Worm (Caenorhabditis elegans) whole organism, L1 larva: ENCODE data around the gene map-1.

Source experiments
- F16B12.6 ChIP-seq: fragments of 150-350 bp; optimal IDR thresholded peaks from 2 replicates; lab custom pipeline; 2014; ENCODE audit warnings: missing biosample characterization, missing genetic modification characterization
- Y116A8C.19 ChIP-seq: sonication (generic microtip); optimal IDR thresholded peaks from 2 replicates; lab custom pipeline; 2016; ENCODE audit warnings: missing compliant biosample characterization, missing genetic modification characterization, borderline replicate concordance
- alr-1 ChIP-seq: fragments of 200-800 bp; sonication (Bioruptor generic); optimal IDR thresholded peaks from 2 replicates; lab custom pipeline; 2018; ENCODE audit warnings: borderline replicate concordance, mild to moderate bottlenecking, missing genetic modification characterization, missing compliant biosample characterization
- aly-2 ChIP-seq: fragments of 150-350 bp; optimal IDR thresholded peaks from 2 replicates; lab custom pipeline; 2014; ENCODE audit warnings: missing biosample characterization, missing genetic modification characterization
- blmp-1 ChIP-seq: fragments of 150-350 bp; optimal IDR thresholded peaks from 2 replicates; lab custom pipeline; 2014; ENCODE audit warnings: missing biosample characterization, missing genetic modification characterization
- ceh-63 ChIP-seq: fragments of 200-800 bp; sonication (Bioruptor generic); optimal IDR thresholded peaks from 2 replicates; lab custom pipeline; 2018; ENCODE audit warnings: mild to moderate bottlenecking, missing genetic modification characterization, missing compliant biosample characterization
- ceh-90 ChIP-seq: sonication (generic microtip); optimal IDR thresholded peaks from 2 replicates; lab custom pipeline; 2016; ENCODE audit warnings: missing genetic modification characterization, missing compliant biosample characterization
- efl-1 ChIP-seq, 4 experiments: fragments of 150-350 bp; optimal IDR thresholded peaks in 3 of 4; peaks in 1 of 4; 1 replicate in 1 of 4; 2 replicates in 3 of 4; lab custom pipeline; 2014; ENCODE audit warnings: missing biosample characterization in 2 of 4, missing genetic modification characterization in 2 of 4, missing genetic modification reagents in 2 of 4
- efl-3 ChIP-seq: fragments of 200-800 bp; sonication (Bioruptor generic); optimal IDR thresholded peaks from 2 replicates; lab custom pipeline; 2018; ENCODE audit warnings: mild to moderate bottlenecking, missing genetic modification characterization, missing compliant biosample characterization
- egl-27 ChIP-seq, 2 experiments: fragments of 150-350 bp in 1 of 2; sonication (generic microtip); optimal IDR thresholded peaks; 3 replicates each; lab custom pipeline; 2017 to 2018; ENCODE audit warnings: missing biosample characterization in 2 of 2, missing genetic modification characterization in 2 of 2, missing genetic modification reagents in 2 of 2
- elt-3 ChIP-seq, 6 experiments: fragments of 150-350 bp in 1 of 6; sonication (generic microtip); optimal IDR thresholded peaks; 2 replicates each; lab custom pipeline; 2017 to 2018; ENCODE audit warnings: missing biosample characterization in 6 of 6, missing genetic modification characterization in 6 of 6, inconsistent platforms in 1 of 6
- fkh-10 ChIP-seq: sonication (generic microtip); optimal IDR thresholded peaks from 2 replicates; lab custom pipeline; 2017; ENCODE audit warnings: missing biosample characterization, missing genetic modification reagents, missing genetic modification characterization
- fkh-4 ChIP-seq: sonication (generic microtip); optimal IDR thresholded peaks from 2 replicates; lab custom pipeline; 2016; ENCODE audit warnings: missing compliant biosample characterization, missing genetic modification characterization, borderline replicate concordance
- hlh-4 ChIP-seq: sonication (generic microtip); optimal IDR thresholded peaks from 2 replicates; lab custom pipeline; 2016; ENCODE audit warnings: mild to moderate bottlenecking, missing genetic modification characterization, missing compliant biosample characterization
- hpl-2 ChIP-seq: fragments of 150-350 bp; optimal IDR thresholded peaks from 2 replicates; lab custom pipeline; 2014; ENCODE audit warnings: missing biosample characterization, missing genetic modification reagents, missing genetic modification characterization
- lin-13 ChIP-seq: fragments of 150-350 bp; optimal IDR thresholded peaks from 2 replicates; lab custom pipeline; 2014; ENCODE audit warnings: missing biosample characterization, missing genetic modification reagents, missing genetic modification characterization
- lin-14 ChIP-seq: fragments of 200-800 bp; sonication (Bioruptor generic); optimal IDR thresholded peaks from 2 replicates; lab custom pipeline; 2018; ENCODE audit warnings: mild to moderate bottlenecking, missing genetic modification characterization, moderate library complexity, missing compliant biosample characterization
- lin-35 ChIP-seq, 2 experiments: fragments of 150-350 bp; optimal IDR thresholded peaks; 2 replicates each; lab custom pipeline; 2014; ENCODE audit warnings: missing biosample characterization in 2 of 2, missing genetic modification characterization in 2 of 2, missing genetic modification reagents in 2 of 2
- lir-3 ChIP-seq: sonication (generic microtip); optimal IDR thresholded peaks from 2 replicates; lab custom pipeline; 2016; ENCODE audit warnings: mild to moderate bottlenecking, missing genetic modification characterization, moderate library complexity, missing compliant biosample characterization; ENCODE audit not compliant: poor library complexity
- mef-2 ChIP-seq: fragments of 150-350 bp; optimal IDR thresholded peaks from 2 replicates; lab custom pipeline; 2014; ENCODE audit warnings: missing biosample characterization, missing genetic modification characterization
- nhr-11 ChIP-seq: fragments of 150-350 bp; optimal IDR thresholded peaks from 2 replicates; lab custom pipeline; 2014; ENCODE audit warnings: missing biosample characterization, missing genetic modification characterization
- nhr-19 ChIP-seq: fragments of 200-800 bp; sonication (Bioruptor generic); conservative IDR thresholded peaks from 2 replicates; pipeline ENCODE4 v1.3.6; 2022; ENCODE audit warnings: missing genetic modification characterization, missing compliant biosample characterization
- nhr-20 ChIP-seq: sonication (generic microtip); optimal IDR thresholded peaks from 2 replicates; lab custom pipeline; 2016; ENCODE audit warnings: mild to moderate bottlenecking, missing genetic modification characterization, missing compliant biosample characterization
- nhr-28 ChIP-seq: fragments of 150-350 bp; optimal IDR thresholded peaks from 2 replicates; lab custom pipeline; 2014; ENCODE audit warnings: missing biosample characterization, missing genetic modification characterization
- nhr-84 ChIP-seq: sonication (generic microtip); optimal IDR thresholded peaks from 2 replicates; lab custom pipeline; 2017; ENCODE audit warnings: missing biosample characterization, missing genetic modification characterization
- pag-3 ChIP-seq: sonication (generic microtip); optimal IDR thresholded peaks from 2 replicates; lab custom pipeline; 2017; ENCODE audit warnings: missing genetic modification characterization, mild to moderate bottlenecking, missing compliant biosample characterization, antibody characterized with exemption, borderline replicate concordance; ENCODE audit not compliant: insufficient read depth
- pax-3 ChIP-seq: fragments of 200-800 bp; sonication (Bioruptor generic); optimal IDR thresholded peaks from 2 replicates; lab custom pipeline; 2018; ENCODE audit warnings: mild to moderate bottlenecking, missing genetic modification characterization, moderate library complexity, missing compliant biosample characterization
- skn-1 ChIP-seq: fragments of 150-350 bp; optimal IDR thresholded peaks from 2 replicates; lab custom pipeline; 2014; ENCODE audit warnings: missing biosample characterization, missing genetic modification characterization
- snpc-4 ChIP-seq: fragments of 150-350 bp; optimal IDR thresholded peaks from 2 replicates; lab custom pipeline; 2014; ENCODE audit warnings: missing biosample characterization, missing genetic modification characterization
- sox-4 ChIP-seq: sonication (generic microtip); optimal IDR thresholded peaks from 2 replicates; lab custom pipeline; 2016; ENCODE audit warnings: missing genetic modification characterization, missing compliant biosample characterization
- unc-30 ChIP-seq: sonication (generic microtip); optimal IDR thresholded peaks from 2 replicates; lab custom pipeline; 2017; ENCODE audit warnings: missing biosample characterization, missing genetic modification characterization
- unc-62 ChIP-seq: fragments of 150-350 bp; optimal IDR thresholded peaks from 2 replicates; lab custom pipeline; 2014; ENCODE audit warnings: missing biosample characterization, missing genetic modification reagents, missing genetic modification characterization
- unc-86 ChIP-seq: sonication (generic microtip); optimal IDR thresholded peaks from 2 replicates; lab custom pipeline; 2016; ENCODE audit warnings: missing genetic modification characterization, missing compliant biosample characterization
- unc-98 ChIP-seq: fragments of 200-800 bp; sonication (Bioruptor generic); IDR thresholded peaks from 2 replicates; pipeline ENCODE4 v1.3.6; 2022; ENCODE audit warnings: missing genetic modification characterization, missing compliant biosample characterization
- vab-15 ChIP-seq: sonication (generic microtip); optimal IDR thresholded peaks from 2 replicates; lab custom pipeline; 2017; ENCODE audit warnings: missing genotype, mild to moderate bottlenecking, missing genetic modification characterization, missing compliant biosample characterization
- xbp-1 ChIP-seq: sonication (generic microtip); optimal IDR thresholded peaks from 2 replicates; lab custom pipeline; 2016; ENCODE audit warnings: missing genetic modification characterization, missing compliant biosample characterization
- ztf-11 ChIP-seq, 2 experiments: sonication (generic microtip); optimal IDR thresholded peaks; 2 replicates each; lab custom pipeline; 2016 to 2017; ENCODE audit warnings: missing genetic modification characterization in 2 of 2, missing biosample characterization in 1 of 2, missing compliant biosample characterization in 1 of 2

The map-1 gene

DNA sequence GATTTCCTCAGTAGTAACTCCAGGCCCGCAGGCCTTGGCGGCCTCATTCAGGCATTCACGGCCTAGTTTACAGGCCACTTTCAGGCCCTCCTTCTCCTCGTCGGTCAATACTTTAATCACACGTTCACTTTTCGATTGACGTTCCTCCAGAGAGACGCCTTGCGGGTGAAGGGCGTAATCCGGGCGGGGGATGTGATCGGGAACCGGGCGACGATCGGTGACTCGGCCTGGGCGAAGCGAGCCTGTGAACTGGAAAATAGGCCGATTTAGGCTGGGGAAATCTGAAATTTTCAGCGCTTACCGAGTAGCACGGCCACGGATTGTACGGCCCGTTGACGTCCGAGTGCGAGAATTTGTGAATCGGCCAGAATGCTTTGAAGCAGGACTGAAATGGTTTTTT is 405 bp downstream of the map-1 start:
- TF ChIP-seq ceh-63 = peak; percentile 14
- no peak for TF ChIP-seq snpc-4
- TF ChIP-seq unc-98 (GFP tag; lab: Robert Waterston, UW) = no peak
- no peak for TF ChIP-seq skn-1 (tag; lab: Kevin White, UChicago)
- TF ChIP-seq efl-1 (optimal IDR thresholded peaks at IDR 0.05; lab: Kevin White, UChicago) = no peak
- no peak for TF ChIP-seq efl-1 (GFP tag; optimal IDR thresholded peaks at IDR 0.05 in 1 of 2; lab: Kevin White, UChicago)

DNA sequence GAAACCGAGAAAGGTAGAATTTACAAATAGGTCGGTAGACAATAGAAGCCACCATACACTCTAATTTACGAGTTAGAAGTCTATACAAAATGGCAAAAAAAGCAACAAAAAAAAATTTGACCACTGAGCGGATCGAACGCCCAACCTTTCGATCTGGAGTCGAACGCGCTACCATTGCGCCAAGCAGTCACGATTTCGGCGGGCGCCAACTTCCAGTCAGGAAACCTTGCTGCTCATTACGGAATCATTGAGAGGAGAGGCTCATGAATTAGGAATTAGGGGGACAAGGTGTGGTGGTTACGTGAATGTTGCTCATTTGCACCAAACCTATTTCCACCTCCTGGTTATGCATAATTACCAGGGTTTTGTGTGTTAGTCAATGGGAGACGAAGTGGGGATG is 4.9 kb downstream of the map-1 start:
- TF ChIP-seq nhr-11 (no peak), xbp-1 (tag; lab: Kevin White, UChicago) (no peak), hlh-4 (no peak), efl-1 (optimal IDR thresholded peaks at IDR 0.05; lab: Kevin White, UChicago) (no peak), efl-1 (GFP tag; optimal IDR thresholded peaks at IDR 0.05 in 1 of 2; lab: Kevin White, UChicago) (peak in 1 of 2 experiments; percentile 47)

ce11 chrIV:3668603-3669002 is 18.1 kb downstream of the map-1 start, which contains the start of gene fmil-1:
Gene fmil-1 (minus strand): TSS chrIV:3668703.
- no peak for TF ChIP-seq pax-3 (tag; lab: Kevin White, UChicago)
- TF ChIP-seq efl-3 (GFP tag; lab: Kevin White, UChicago) = no peak
- no peak for TF ChIP-seq blmp-1 (tag; lab: Kevin White, UChicago)
- TF ChIP-seq unc-62 (GFP tag; lab: Kevin White, UChicago) = no peak
- TF ChIP-seq alr-1 (tag; lab: Kevin White, UChicago) = no peak
- no peak for TF ChIP-seq nhr-19 (GFP tag; lab: Robert Waterston, UW)
- no peak for TF ChIP-seq nhr-20 (tag; lab: Kevin White, UChicago)
- TF ChIP-seq elt-3 (tag; optimal IDR thresholded peaks at IDR 0.05; lab: Kevin White, UChicago) = no peak
- TF ChIP-seq nhr-28 (tag; lab: Kevin White, UChicago) = no peak
- no peak for TF ChIP-seq F16B12.6 (tag; lab: Kevin White, UChicago)
- no peak for TF ChIP-seq snpc-4
- TF ChIP-seq, all 84 proteins: peak for 0

ce11 chrIV:3667796-3668195 is 18.9 kb downstream of the map-1 start:
- TF ChIP-seq nhr-28 (tag; lab: Kevin White, UChicago) (no peak), lir-3 (tag; lab: Kevin White, UChicago) (no peak), unc-86 (tag; lab: Kevin White, UChicago) (no peak), sox-4 (tag; lab: Kevin White, UChicago) (no peak), nhr-84 (tag; lab: Kevin White, UChicago) (no peak), vab-15 (tag; lab: Kevin White, UChicago) (no peak), pag-3 (no peak), ceh-90 (tag; lab: Kevin White, UChicago) (no peak), fkh-10 (peak; percentile 83), efl-1 (optimal IDR thresholded peaks at IDR 0.05; lab: Kevin White, UChicago) (no peak), efl-1 (GFP tag; optimal IDR thresholded peaks at IDR 0.05 in 1 of 2; lab: Kevin White, UChicago) (peak in 1 of 2 experiments; percentile 52), skn-1 (tag; lab: Kevin White, UChicago) (no peak), hpl-2 (GFP tag; lab: Kevin White, UChicago) (no peak), mef-2 (no peak), fkh-4 (tag; lab: Kevin White, UChicago) (no peak), lin-13 (GFP tag; lab: Kevin White, UChicago) (no peak), ztf-11 (tag; optimal IDR thresholded peaks at IDR 0.05; lab: Kevin White, UChicago) (no peak), Y116A8C.19 (no peak), aly-2 (tag; lab: Kevin White, UChicago) (no peak), lin-14 (GFP tag; lab: Kevin White, UChicago) (peak; percentile 50), egl-27 (tag; optimal IDR thresholded peaks at IDR 0.05; lab: Kevin White, UChicago) (no peak), unc-30 (tag; lab: Kevin White, UChicago) (no peak), lin-35 (GFP tag; optimal IDR thresholded peaks at IDR 0.05; lab: Kevin White, UChicago) (no peak), unc-62 (GFP tag; lab: Kevin White, UChicago) (no peak), hlh-4 (no peak)
- TF ChIP-seq, all 84 proteins: peak for 3
